Worm (Caenorhabditis elegans): ENCODE data around the gene R03H10.6.
"Not testable (repeated sequence)": the region's sequence is repeated elsewhere in the genome, so short reads cannot be mapped to it uniquely, and the experiment has no call there.

Gene R03H10.6

DNA sequence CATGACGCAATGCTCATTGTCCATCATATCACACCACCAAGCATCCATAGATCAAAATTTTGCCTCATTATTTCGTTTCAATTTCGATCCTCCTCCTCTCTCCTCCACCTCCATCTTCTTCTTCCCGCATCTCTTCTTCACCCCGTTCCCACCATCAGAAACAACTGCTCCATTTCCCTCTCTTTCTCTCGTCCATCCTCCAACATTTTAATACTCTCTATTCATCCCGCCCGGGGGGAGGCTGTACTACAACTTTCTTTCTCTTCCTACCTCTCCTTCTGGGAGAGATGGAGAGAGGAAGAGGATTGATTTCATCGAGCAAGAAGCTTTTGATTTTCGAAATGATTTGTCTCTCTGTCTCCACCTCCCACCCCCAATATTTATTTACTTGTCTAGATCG lies 10.7 kb upstream of the R03H10.6 start:
- TF ChIP-seq klf-2 (GFP tag; conservative IDR thresholded peaks at IDR 0.05) (no peak), med-1 (GFP tag; optimal IDR thresholded peaks at IDR 0.05; ENCODE audit: insufficient read depth) (no peak), T22C8.4 (GFP tag; IDR thresholded peaks at IDR 0.05) (no peak), flt-1 (GFP tag; IDR thresholded peaks at IDR 0.05) (no peak)

DNA sequence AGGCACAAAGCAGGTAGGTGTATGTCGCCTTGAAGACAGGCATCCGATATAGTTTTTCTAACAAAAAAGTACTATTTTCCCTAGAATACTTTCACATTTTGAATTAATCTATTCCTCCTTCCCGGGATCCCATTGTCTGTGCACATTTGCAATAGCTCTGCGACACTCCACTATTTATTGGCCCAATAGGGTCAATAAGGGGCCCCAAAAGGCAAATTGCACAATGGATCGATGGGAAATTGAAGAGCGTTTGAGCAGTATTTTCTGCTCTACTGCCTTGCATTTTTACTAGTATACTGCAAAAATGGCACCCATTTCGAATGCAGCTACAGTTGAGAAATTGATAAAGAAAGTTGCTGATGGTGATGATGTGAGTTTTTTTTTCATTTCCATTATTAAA lies 9.1 kb upstream of the R03H10.6 start, which contains the start of gene R03H10.11:
TSS of gene R03H10.11 (plus strand) at position 301 of the 400 bp plus-strand sequence.
- TF ChIP-seq med-1 (GFP tag; optimal IDR thresholded peaks at IDR 0.05; ENCODE audit: insufficient read depth) = no peak
- no peak for TF ChIP-seq ztf-23 (GFP tag; IDR thresholded peaks at IDR 0.05)
- no peak for TF ChIP-seq flt-1 (GFP tag; IDR thresholded peaks at IDR 0.05)
- no peak for TF ChIP-seq klf-2 (GFP tag; conservative IDR thresholded peaks at IDR 0.05)
- no peak for TF ChIP-seq T22C8.4 (GFP tag; IDR thresholded peaks at IDR 0.05)
- TF ChIP-seq tab-1 (GFP tag; IDR thresholded peaks at IDR 0.05) = no peak
- TF ChIP-seq cog-1 (tag; optimal IDR thresholded peaks at IDR 0.05) = no peak
- TF ChIP-seq ref-1 (GFP tag; conservative IDR thresholded peaks at IDR 0.05) = no peak

DNA sequence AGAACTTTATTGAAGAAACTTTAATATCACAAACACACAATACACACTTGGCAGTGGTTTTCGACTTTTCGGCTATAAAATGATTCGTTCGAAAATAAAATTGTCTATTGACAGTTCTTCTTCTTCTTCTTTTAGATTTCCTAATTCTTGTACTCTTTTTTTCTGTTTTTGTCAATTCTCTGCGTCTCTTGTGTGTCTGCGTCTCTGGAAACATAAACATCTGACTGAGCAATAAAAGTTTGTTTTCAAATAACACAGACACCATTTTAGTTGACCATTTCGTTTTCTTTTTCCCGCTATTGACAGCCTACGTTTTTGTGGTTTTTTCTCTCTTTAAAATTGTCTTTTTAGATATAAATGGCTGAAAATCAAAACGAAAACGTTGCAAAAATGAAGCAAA lies 6.6 kb upstream of the R03H10.6 start, which contains the start of gene R03H10.1:
TSS of gene R03H10.1 (plus strand) at position 352 of the 400 bp plus-strand sequence.
- TF ChIP-seq med-1 (GFP tag; optimal IDR thresholded peaks at IDR 0.05; ENCODE audit: insufficient read depth) (no peak), cog-1 (tag; optimal IDR thresholded peaks at IDR 0.05) (no peak), klf-2 (GFP tag; conservative IDR thresholded peaks at IDR 0.05) (no peak), T22C8.4 (GFP tag; IDR thresholded peaks at IDR 0.05) (no peak), flt-1 (GFP tag; IDR thresholded peaks at IDR 0.05) (no peak), ztf-23 (GFP tag; IDR thresholded peaks at IDR 0.05) (no peak), ref-1 (GFP tag; conservative IDR thresholded peaks at IDR 0.05) (no peak)

DNA sequence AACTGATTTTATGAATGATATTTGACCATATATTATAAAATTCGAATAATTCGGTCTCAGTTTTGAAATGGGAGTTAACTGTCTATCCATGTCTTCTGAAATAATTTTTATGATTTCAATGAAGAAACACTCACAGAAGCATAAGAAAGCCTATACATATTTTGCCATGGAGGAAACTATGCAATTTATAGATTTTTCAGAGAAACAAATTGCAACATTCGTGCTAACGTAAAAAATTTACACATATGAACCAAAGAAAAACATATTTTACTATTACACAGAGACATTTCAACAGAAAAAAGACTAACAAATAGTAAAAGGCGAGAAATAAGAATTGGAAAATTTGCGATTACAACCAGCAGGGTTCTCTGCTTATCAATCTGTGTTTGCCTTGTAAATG lies 5.5 kb upstream of the R03H10.6 start, which contains the start of gene R03H10.7:
TSS of gene R03H10.7 (minus strand) at position 101 of the 400 bp plus-strand sequence.
- TF ChIP-seq ref-1 (GFP tag; conservative IDR thresholded peaks at IDR 0.05) (no peak), T22C8.4 (GFP tag; IDR thresholded peaks at IDR 0.05) (no peak), med-1 (GFP tag; optimal IDR thresholded peaks at IDR 0.05; ENCODE audit: insufficient read depth) (no peak), ztf-29 (GFP tag; IDR thresholded peaks at IDR 0.05) (no peak), flt-1 (GFP tag; IDR thresholded peaks at IDR 0.05) (no peak), tab-1 (GFP tag; IDR thresholded peaks at IDR 0.05) (no peak), klf-2 (GFP tag; conservative IDR thresholded peaks at IDR 0.05) (no peak), ztf-23 (GFP tag; IDR thresholded peaks at IDR 0.05) (no peak), cog-1 (tag; optimal IDR thresholded peaks at IDR 0.05) (no peak)

DNA sequence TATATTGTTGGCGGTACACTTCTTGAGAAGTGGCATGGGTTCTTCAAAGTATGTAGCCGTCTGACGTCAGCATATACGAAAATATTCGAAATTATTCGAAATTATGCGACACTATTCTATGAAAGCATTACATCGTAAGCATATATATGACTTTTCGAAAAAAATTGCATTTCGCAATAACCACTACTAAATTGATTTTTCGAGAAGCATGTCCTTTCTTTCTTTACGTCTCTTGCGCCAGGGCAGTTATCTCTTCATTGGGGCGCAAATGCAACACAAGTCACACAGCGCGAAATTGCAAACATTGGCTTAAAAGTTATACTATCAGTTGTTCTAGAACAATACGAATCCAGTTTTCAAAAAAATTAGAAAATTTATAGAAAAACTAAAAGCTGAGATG lies 544 bp upstream of the R03H10.6 start:
- TF ChIP-seq med-1 (GFP tag; optimal IDR thresholded peaks at IDR 0.05; ENCODE audit: insufficient read depth) = no peak
- no peak for TF ChIP-seq cog-1 (tag; optimal IDR thresholded peaks at IDR 0.05)
- no peak for TF ChIP-seq T22C8.4 (GFP tag; IDR thresholded peaks at IDR 0.05)
- no peak for TF ChIP-seq flt-1 (GFP tag; IDR thresholded peaks at IDR 0.05)
- TF ChIP-seq ref-1 (GFP tag; conservative IDR thresholded peaks at IDR 0.05) = no peak
- TF ChIP-seq klf-2 (GFP tag; conservative IDR thresholded peaks at IDR 0.05) = no peak
- TF ChIP-seq tab-1 (GFP tag; IDR thresholded peaks at IDR 0.05) = no peak
- no peak for TF ChIP-seq ztf-29 (GFP tag; IDR thresholded peaks at IDR 0.05)
- TF ChIP-seq ztf-23 (GFP tag; IDR thresholded peaks at IDR 0.05) = no peak

DNA sequence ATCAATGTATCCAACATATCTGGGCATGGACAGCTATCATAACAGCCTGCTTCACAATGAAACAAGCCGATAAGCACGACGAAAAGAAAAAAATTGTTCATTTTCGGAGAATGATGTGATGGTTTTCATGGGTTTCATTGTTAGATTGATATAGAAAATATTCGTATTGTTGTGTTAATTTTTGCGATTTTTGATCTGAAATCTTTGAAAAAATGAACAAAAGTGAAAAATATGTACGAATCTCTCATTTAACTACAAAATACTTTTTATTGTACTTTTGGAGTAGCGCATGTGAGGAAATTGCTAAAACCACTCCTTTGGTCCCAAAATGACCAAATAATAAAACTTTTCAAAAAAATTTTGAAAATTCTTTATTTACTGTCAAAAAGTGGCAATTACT lies 2.8 kb downstream of the R03H10.6 start, which contains the start of gene R03H10.5:
TSS of gene R03H10.5 (minus strand) at position 101 of the 400 bp plus-strand sequence.
- TF ChIP-seq flt-1 (GFP tag; IDR thresholded peaks at IDR 0.05) (no peak), klf-2 (GFP tag; conservative IDR thresholded peaks at IDR 0.05) (no peak), T22C8.4 (GFP tag; IDR thresholded peaks at IDR 0.05) (no peak), cog-1 (tag; optimal IDR thresholded peaks at IDR 0.05) (no peak), tab-1 (GFP tag; IDR thresholded peaks at IDR 0.05) (no peak), ztf-23 (GFP tag; IDR thresholded peaks at IDR 0.05) (no peak), ztf-29 (GFP tag; IDR thresholded peaks at IDR 0.05) (no peak), med-1 (GFP tag; optimal IDR thresholded peaks at IDR 0.05; ENCODE audit: insufficient read depth) (no peak), ref-1 (GFP tag; conservative IDR thresholded peaks at IDR 0.05) (no peak)

DNA sequence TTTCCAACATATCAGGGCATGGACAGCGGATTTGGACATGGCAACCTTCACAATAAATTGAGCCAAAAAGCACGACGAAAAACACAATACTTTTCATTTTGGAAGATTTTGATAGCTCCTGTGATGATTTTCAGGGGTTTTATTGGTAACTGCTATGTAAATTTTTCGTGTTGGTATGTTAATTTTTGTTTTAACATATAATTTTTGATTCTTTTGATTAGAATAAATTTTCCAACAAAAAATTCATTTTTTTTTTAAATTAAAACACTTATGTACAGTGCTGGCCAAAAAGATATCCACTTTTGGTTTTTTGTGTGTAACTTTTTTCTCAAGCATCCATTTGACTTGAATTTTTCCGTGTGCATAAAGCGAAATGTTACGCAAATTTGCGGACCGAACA lies 4.9 kb downstream of the R03H10.6 start, which contains the start of gene R03H10.4:
TSS of gene R03H10.4 (minus strand) at position 101 of the 400 bp plus-strand sequence.
- TF ChIP-seq ztf-29 (GFP tag; IDR thresholded peaks at IDR 0.05); ref-1 (GFP tag; conservative IDR thresholded peaks at IDR 0.05); tab-1 (GFP tag; IDR thresholded peaks at IDR 0.05): not testable (repeated sequence)

DNA sequence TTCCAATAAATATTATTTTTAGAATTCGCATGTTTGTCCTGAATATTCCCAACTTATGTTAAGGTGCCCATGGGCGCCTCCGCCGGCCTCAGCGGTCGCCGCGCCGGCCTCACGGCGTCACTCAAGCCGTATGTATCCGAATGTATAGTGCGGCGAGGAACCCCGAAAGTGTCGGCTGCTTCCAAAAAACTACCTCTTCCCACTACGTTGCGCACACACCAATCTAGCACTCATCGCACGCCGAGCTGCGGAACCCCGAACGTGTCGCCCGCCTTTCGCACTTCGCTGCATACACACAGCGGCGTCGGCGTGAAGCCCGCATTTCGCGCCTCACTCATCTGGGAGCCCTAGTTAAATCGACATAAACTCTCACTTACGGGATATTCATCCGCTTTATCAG lies 5.5 kb downstream of the R03H10.6 start:
- TF ChIP-seq T22C8.4 (GFP tag; IDR thresholded peaks at IDR 0.05) (no peak), ztf-23 (GFP tag; IDR thresholded peaks at IDR 0.05) (no peak), ref-1 (GFP tag; conservative IDR thresholded peaks at IDR 0.05) (no peak), tab-1 (GFP tag; IDR thresholded peaks at IDR 0.05) (no peak), ztf-29 (GFP tag; IDR thresholded peaks at IDR 0.05) (no peak)

DNA sequence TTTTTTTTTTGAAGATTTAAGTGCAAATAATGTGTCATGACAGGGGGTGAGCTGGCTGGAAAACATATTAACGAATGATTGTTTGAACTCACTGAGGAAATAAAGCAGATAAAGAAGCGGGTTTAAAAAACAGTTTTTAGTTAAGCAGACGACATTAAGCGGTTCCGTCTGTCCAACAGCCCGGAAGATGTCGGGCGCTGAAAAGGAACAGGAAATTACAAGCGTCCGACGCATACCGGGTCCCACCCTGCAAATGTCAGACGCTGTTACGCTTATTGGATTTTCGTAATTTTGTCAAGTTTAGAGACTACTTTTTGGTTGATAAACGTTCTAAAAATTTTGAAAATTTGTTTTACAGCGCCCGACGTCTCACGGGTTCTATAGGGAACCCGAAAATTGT lies 13.7 kb downstream of the R03H10.6 start:
- TF ChIP-seq T22C8.4 (GFP tag; IDR thresholded peaks at IDR 0.05) (no peak), tab-1 (GFP tag; IDR thresholded peaks at IDR 0.05) (no peak), ztf-29 (GFP tag; IDR thresholded peaks at IDR 0.05) (no peak)

DNA sequence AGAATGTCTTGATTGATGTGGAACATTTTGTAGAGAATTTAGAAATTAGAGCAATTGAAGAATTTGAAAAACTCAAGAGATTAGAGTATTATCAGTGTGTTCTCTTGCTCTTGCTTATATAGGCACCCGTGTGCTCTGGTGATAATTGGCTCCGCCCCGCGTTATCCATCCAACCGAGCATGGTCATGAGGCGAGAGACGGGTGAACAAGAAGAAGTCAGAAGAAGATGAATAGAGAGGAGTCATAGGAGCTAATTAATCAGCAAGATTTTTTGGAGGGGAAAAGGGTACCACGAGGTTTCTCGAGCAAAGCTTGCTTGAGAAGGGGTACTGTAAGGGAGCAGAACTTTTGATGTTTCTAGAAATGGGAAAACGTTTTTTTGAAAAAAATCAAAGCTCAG lies 15.5 kb downstream of the R03H10.6 start:
- TF ChIP-seq cog-1 (tag; optimal IDR thresholded peaks at IDR 0.05) (no peak), flt-1 (GFP tag; IDR thresholded peaks at IDR 0.05) (no peak), klf-2 (GFP tag; conservative IDR thresholded peaks at IDR 0.05) (no peak), med-1 (GFP tag; optimal IDR thresholded peaks at IDR 0.05; ENCODE audit: insufficient read depth) (no peak), ztf-23 (GFP tag; IDR thresholded peaks at IDR 0.05) (no peak), T22C8.4 (GFP tag; IDR thresholded peaks at IDR 0.05) (no peak), ztf-29 (GFP tag; IDR thresholded peaks at IDR 0.05) (no peak), tab-1 (GFP tag; IDR thresholded peaks at IDR 0.05) (no peak), ref-1 (GFP tag; conservative IDR thresholded peaks at IDR 0.05) (no peak)

All from whole organism, midembryonic.